Fruit fly (Drosophila melanogaster) whole organism, embryonic: ENCODE results near the gene rk.

Source experiments
- CG10565 ChIP-seq: fragments of 200-800 bp; sonication (Bioruptor generic); optimal IDR thresholded peaks from 3 replicates; lab custom pipeline; 2016; ENCODE audit warnings: missing biosample characterization, mild to moderate bottlenecking, missing genetic modification characterization
- CG12104 ChIP-seq: fragments of 200-800 bp; sonication (Bioruptor generic); optimal IDR thresholded peaks from 3 replicates; lab custom pipeline; 2016; ENCODE audit warnings: missing biosample characterization, missing genetic modification characterization
- CG13894 ChIP-seq: fragments of 200-800 bp; sonication (Bioruptor generic); optimal IDR thresholded peaks from 3 replicates; lab custom pipeline; 2018; ENCODE audit warnings: missing biosample characterization, mild to moderate bottlenecking, missing genetic modification characterization, moderate library complexity
- CG14965 ChIP-seq: fragments of 200-800 bp; sonication (Bioruptor generic); optimal IDR thresholded peaks from 2 replicates; lab custom pipeline; 2016; ENCODE audit warnings: missing biosample characterization, missing genetic modification characterization, borderline replicate concordance
- CG1529 ChIP-seq: fragments of 200-800 bp; sonication (Bioruptor generic); optimal IDR thresholded peaks from 3 replicates; lab custom pipeline; 2018; ENCODE audit warnings: missing biosample characterization, missing genetic modification characterization
- CG16813 ChIP-seq: fragments of 200-800 bp; sonication (Bioruptor generic); IDR thresholded peaks from 3 replicates; pipeline ENCODE4 v1.3.6; 2022; ENCODE audit warnings: missing biosample characterization, missing genetic modification characterization; ENCODE audit not compliant: partially characterized antibody
- CG1792 ChIP-seq: fragments of 200-800 bp; sonication (Bioruptor generic); optimal IDR thresholded peaks from 2 replicates; lab custom pipeline; 2016; ENCODE audit warnings: missing biosample characterization, missing genetic modification characterization
- CG18476 ChIP-seq: fragments of 200-800 bp; sonication (Bioruptor generic); optimal IDR thresholded peaks from 2 replicates; lab custom pipeline; 2016; ENCODE audit warnings: missing biosample characterization, mild to moderate bottlenecking, missing genetic modification characterization
- CG2202 ChIP-seq: fragments of 200-800 bp; sonication (Bioruptor generic); optimal IDR thresholded peaks from 2 replicates; lab custom pipeline; 2018; ENCODE audit warnings: missing biosample characterization, mild to moderate bottlenecking, missing genetic modification characterization
- CG2678 ChIP-seq: fragments of 200-800 bp; sonication (Bioruptor generic); optimal IDR thresholded peaks from 3 replicates; lab custom pipeline; 2019; ENCODE audit warnings: missing biosample characterization, mild to moderate bottlenecking, missing genetic modification characterization, moderate library complexity
- CG30431 ChIP-seq: fragments of 200-800 bp; sonication (Bioruptor generic); optimal IDR thresholded peaks from 2 replicates; lab custom pipeline; 2017; ENCODE audit warnings: missing biosample characterization, missing genetic modification characterization
- CG31224 ChIP-seq: fragments of 200-800 bp; sonication (Bioruptor generic); IDR thresholded peaks from 2 replicates; pipeline ENCODE4 v1.3.6; 2022; ENCODE audit warnings: missing biosample characterization, missing genetic modification characterization
- CG33213 ChIP-seq: fragments of 200-800 bp; sonication (Bioruptor generic); optimal IDR thresholded peaks from 3 replicates; lab custom pipeline; 2016; ENCODE audit warnings: missing biosample characterization, missing genetic modification characterization
- CG3995 ChIP-seq: fragments of 200-800 bp; sonication (Bioruptor generic); optimal IDR thresholded peaks from 3 replicates; lab custom pipeline; 2016; ENCODE audit warnings: missing biosample characterization, missing genetic modification characterization
- CG4854 ChIP-seq: fragments of 200-800 bp; sonication (Bioruptor generic); optimal IDR thresholded peaks from 2 replicates; lab custom pipeline; 2016; ENCODE audit warnings: missing biosample characterization, missing genetic modification characterization, inconsistent platforms
- CG5953 ChIP-seq: fragments of 200-800 bp; sonication (Bioruptor generic); IDR thresholded peaks from 2 replicates; pipeline ENCODE4 v1.3.6; 2022; ENCODE audit warnings: missing biosample characterization, missing genetic modification characterization
- CG6854 ChIP-seq: fragments of 200-800 bp; sonication (Bioruptor generic); optimal IDR thresholded peaks from 3 replicates; lab custom pipeline; 2017; ENCODE audit warnings: missing biosample characterization, mild to moderate bottlenecking, missing genetic modification characterization
- CG8290 ChIP-seq, 3 experiments: fragments of 200-800 bp; sonication (Bioruptor generic); optimal IDR thresholded peaks; 2 replicates each; lab custom pipeline; 2016 to 2019; ENCODE audit warnings: missing biosample characterization in 3 of 3, missing genetic modification characterization in 3 of 3, mild to moderate bottlenecking in 2 of 3, moderate library complexity in 1 of 3
- CG9215 ChIP-seq: fragments of 200-800 bp; sonication (Bioruptor generic); IDR thresholded peaks from 2 replicates; pipeline ENCODE4 v1.3.6; 2022; ENCODE audit warnings: missing biosample characterization, missing genetic modification characterization
- CG9797 ChIP-seq: fragments of 200-800 bp; sonication (Bioruptor generic); optimal IDR thresholded peaks from 3 replicates; lab custom pipeline; 2018; ENCODE audit warnings: missing biosample characterization, mild to moderate bottlenecking, missing genetic modification characterization
- CG9932 ChIP-seq: fragments of 200-800 bp; sonication (Bioruptor generic); IDR thresholded peaks from 2 replicates; pipeline ENCODE4 v1.3.6; 2022; ENCODE audit warnings: missing biosample characterization, missing genetic modification characterization
- CkIIα-i1 ChIP-seq: fragments of 200-800 bp; sonication (Bioruptor generic); IDR thresholded peaks from 2 replicates; pipeline ENCODE4 v1.3.6; 2022; ENCODE audit warnings: missing biosample characterization, missing genetic modification characterization
- Fer1 ChIP-seq: fragments of 200-800 bp; sonication (Bioruptor generic); optimal IDR thresholded peaks from 2 replicates; lab custom pipeline; 2017; ENCODE audit warnings: missing biosample characterization, mild to moderate bottlenecking, missing genetic modification characterization
- HLH54F ChIP-seq: fragments of 200-800 bp; sonication (Bioruptor generic); optimal IDR thresholded peaks from 3 replicates; lab custom pipeline; 2016; ENCODE audit warnings: missing biosample characterization, missing genetic modification characterization
- MTF-1 ChIP-seq: fragments of 200-800 bp; sonication (Bioruptor generic); optimal IDR thresholded peaks from 2 replicates; lab custom pipeline; 2018; ENCODE audit warnings: missing biosample characterization, mild to moderate bottlenecking, missing genetic modification characterization, borderline replicate concordance
- NC2β ChIP-seq: fragments of 200-800 bp; sonication (Bioruptor generic); optimal IDR thresholded peaks from 2 replicates; lab custom pipeline; 2016; ENCODE audit warnings: missing biosample characterization, missing genetic modification characterization
- Ptx1 ChIP-seq: fragments of 200-800 bp; sonication (Bioruptor generic); IDR thresholded peaks from 2 replicates; pipeline ENCODE4 v1.3.6; 2022; ENCODE audit warnings: missing biosample characterization, missing genetic modification characterization
- Scr ChIP-seq: fragments of 200-800 bp; sonication (Bioruptor generic); IDR thresholded peaks from 2 replicates; pipeline ENCODE4 v1.3.6; 2022; ENCODE audit warnings: missing biosample characterization, missing genetic modification characterization; ENCODE audit not compliant: partially characterized antibody
- Side ChIP-seq: fragments of 200-800 bp; sonication (Bioruptor generic); optimal IDR thresholded peaks from 2 replicates; lab custom pipeline; 2016; ENCODE audit warnings: missing biosample characterization, missing genetic modification characterization
- ase ChIP-seq: fragments of 200-800 bp; sonication (Bioruptor generic); IDR thresholded peaks from 3 replicates; pipeline ENCODE4 v1.3.6; 2022; ENCODE audit warnings: missing biosample characterization, missing genetic modification characterization
- chn ChIP-seq: fragments of 200-800 bp; sonication (Bioruptor generic); optimal IDR thresholded peaks from 2 replicates; lab custom pipeline; 2016; ENCODE audit warnings: missing biosample characterization, missing genetic modification characterization
- crc ChIP-seq: fragments of 200-800 bp; sonication (Bioruptor generic); optimal IDR thresholded peaks from 2 replicates; lab custom pipeline; 2016; ENCODE audit warnings: missing biosample characterization, missing genetic modification characterization
- croc ChIP-seq: fragments of 200-800 bp; sonication (Bioruptor generic); conservative IDR thresholded peaks from 3 replicates; pipeline ENCODE4 v1.3.6; 2022; ENCODE audit warnings: missing biosample characterization, missing genetic modification characterization
- crol ChIP-seq: fragments of 200-800 bp; sonication (Bioruptor generic); IDR thresholded peaks from 2 replicates; pipeline ENCODE4 v1.3.6; 2022; ENCODE audit warnings: missing biosample characterization, missing genetic modification characterization
- ems ChIP-seq: fragments of 200-800 bp; sonication (Bioruptor generic); optimal IDR thresholded peaks from 3 replicates; lab custom pipeline; 2016; ENCODE audit warnings: missing biosample characterization, missing genetic modification characterization
- fu2 ChIP-seq: fragments of 200-800 bp; sonication (Bioruptor generic); optimal IDR thresholded peaks from 2 replicates; lab custom pipeline; 2016; ENCODE audit warnings: missing biosample characterization, missing genetic modification characterization
- gce ChIP-seq: fragments of 200-800 bp; sonication (Bioruptor generic); IDR thresholded peaks from 3 replicates; pipeline ENCODE4 v1.3.6; 2022; ENCODE audit warnings: missing biosample characterization, missing genetic modification characterization
- grn ChIP-seq: fragments of 200-800 bp; sonication (Bioruptor generic); optimal IDR thresholded peaks from 3 replicates; lab custom pipeline; 2017; ENCODE audit warnings: missing biosample characterization, missing genetic modification characterization
- gro ChIP-seq: fragments of 200-800 bp; sonication (Bioruptor generic); optimal IDR thresholded peaks from 2 replicates; lab custom pipeline; 2016; ENCODE audit warnings: missing biosample characterization, missing genetic modification characterization
- gt ChIP-seq: fragments of 200-800 bp; sonication (Bioruptor generic); IDR thresholded peaks from 2 replicates; pipeline ENCODE4 v1.3.6; 2022; ENCODE audit warnings: missing biosample characterization, missing genetic modification characterization
- hkb ChIP-seq, 2 experiments: fragments of 200-800 bp in 1 of 2; fragments of >200 bp in 1 of 2; sonication (Bioruptor generic) in 1 of 2; IDR thresholded peaks in 1 of 2; optimal IDR thresholded peaks in 1 of 2; 2 replicates each; pipeline versions ENCODE4 v1.3.6 to Lab custom; 2017 to 2022; ENCODE audit warnings: missing biosample characterization in 1 of 2, missing genetic modification characterization in 1 of 2
- kni ChIP-seq: fragments of 200-800 bp; sonication (Bioruptor generic); optimal IDR thresholded peaks from 3 replicates; lab custom pipeline; 2017; ENCODE audit warnings: mild to moderate bottlenecking, missing biosample characterization, missing genetic modification reagents, missing genetic modification characterization
- psq ChIP-seq: fragments of 200-800 bp; sonication (Bioruptor generic); optimal IDR thresholded peaks from 2 replicates; lab custom pipeline; 2017; ENCODE audit warnings: missing biosample characterization, missing genetic modification characterization
- ranshi ChIP-seq: fragments of 200-800 bp; sonication (Bioruptor generic); IDR thresholded peaks from 2 replicates; pipeline ENCODE4 v1.3.6; 2022; ENCODE audit warnings: missing biosample characterization, missing genetic modification characterization
- ro ChIP-seq: fragments of 200-800 bp; sonication (Bioruptor generic); IDR thresholded peaks from 2 replicates; pipeline ENCODE4 v1.3.6; 2022; ENCODE audit warnings: missing biosample characterization, missing genetic modification characterization
- sisA ChIP-seq: fragments of 200-800 bp; sonication (Bioruptor generic); IDR thresholded peaks from 2 replicates; pipeline ENCODE4 v1.3.6; 2022; ENCODE audit warnings: missing biosample characterization, missing genetic modification characterization
- ssp ChIP-seq: fragments of 200-800 bp; sonication (Bioruptor generic); IDR thresholded peaks from 2 replicates; pipeline ENCODE4 v1.3.6; 2022; ENCODE audit warnings: missing biosample characterization, missing genetic modification characterization
- usp ChIP-seq: fragments of >200 bp; optimal IDR thresholded peaks from 2 replicates; lab custom pipeline; 2017; ENCODE audit warnings: missing biosample characterization, missing genetic modification characterization
- vfl ChIP-seq: fragments of 200-800 bp; sonication (Bioruptor generic); optimal IDR thresholded peaks from 2 replicates; lab custom pipeline; 2016; ENCODE audit warnings: missing biosample characterization, missing genetic modification characterization
- yki ChIP-seq: fragments of >200 bp; optimal IDR thresholded peaks from 3 replicates; lab custom pipeline; 2018
- z ChIP-seq: fragments of 200-800 bp; sonication (Bioruptor generic); IDR thresholded peaks from 3 replicates; pipeline ENCODE4 v1.3.6; 2022; ENCODE audit warnings: missing biosample characterization, missing genetic modification characterization

rk gene

DNA sequence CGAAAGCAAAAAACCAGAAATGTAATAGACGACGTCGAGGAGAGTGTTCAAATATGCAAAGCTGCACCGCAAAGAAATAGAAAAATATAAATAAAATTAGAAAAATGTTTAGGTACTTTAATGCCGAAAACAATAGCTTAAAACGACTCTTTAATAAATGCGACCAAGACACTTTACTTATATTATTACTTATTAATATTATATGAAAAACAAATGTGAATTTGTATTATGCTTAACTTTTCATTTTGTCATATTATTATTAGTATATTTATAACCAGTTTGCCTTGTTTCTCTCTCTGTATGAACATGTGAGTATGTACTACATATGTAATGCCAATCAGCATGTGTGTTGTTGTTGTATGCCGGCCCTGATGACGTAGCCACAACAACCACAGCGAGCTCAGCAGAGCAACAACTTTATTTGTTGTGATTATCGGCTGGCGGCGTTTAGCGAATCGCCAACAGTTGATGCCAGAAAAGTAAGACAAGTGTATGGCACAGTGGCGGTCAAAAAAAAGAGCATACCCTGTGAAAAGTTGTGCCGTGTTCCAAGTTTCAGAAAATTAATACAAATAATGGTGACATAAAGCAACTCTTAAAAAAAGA, 21.2 kb upstream of the rk start (continued):
- TF ChIP-seq grn (GFP tag; lab: Kevin White, UChicago) (peak; percentile 33), CG9932 (peak; percentile 85), Side (GFP tag; lab: Kevin White, UChicago) (no peak), CG6854 (peak; percentile 87), NC2β (GFP tag; lab: Kevin White, UChicago) (no peak), croc (GFP tag; lab: Robert Waterston, UW) (peak; percentile 91), crc (GFP tag; lab: Kevin White, UChicago) (no peak), CG16813 (GFP tag; lab: Robert Waterston, UW) (no peak), gro (GFP tag; lab: Kevin White, UChicago) (peak; percentile 54), hkb (optimal IDR thresholded peaks at IDR 0.05; lab: Kevin White, UChicago) (no peak), hkb (GFP tag; IDR thresholded peaks at IDR 0.05; lab: Robert Waterston, UW) (peak; percentile 90; the same call in 1 of the 2 replicates), CG9215 (peak; percentile 92), gt (peak; percentile 79), CG14965 (GFP tag; lab: Kevin White, UChicago) (no peak), sisA (peak; percentile 88), HLH54F (no peak), gce (GFP tag; lab: Robert Waterston, UW) (peak; percentile 72; the same call in 1 of the 3 replicates), crol (GFP tag; lab: Robert Waterston, UW) (no peak), ranshi (GFP tag; lab: Robert Waterston, UW) (peak; percentile 94), ro (GFP tag; lab: Robert Waterston, UW) (peak; percentile 82), yki (lab: Kevin White, UChicago) (no peak), CG18476 (peak; percentile 57), CG2202 (tag; lab: Kevin White, UChicago) (peak; percentile 85), Scr (no peak), CG4854 (GFP tag; lab: Kevin White, UChicago) (no peak), CG2678 (tag; lab: Kevin White, UChicago) (peak; percentile 99), ase (peak; percentile 76), ssp (GFP tag; lab: Robert Waterston, UW) (peak; percentile 86), CG30431 (GFP tag; lab: Kevin White, UChicago) (peak; percentile 71), CG1792 (peak; percentile 26), Ptx1 (peak; percentile 94), psq (peak; percentile 86), CG5953 (GFP tag; lab: Robert Waterston, UW) (peak; percentile 42; the same call in 1 of the 2 replicates), vfl (no peak), CG8290 (GFP tag; optimal IDR thresholded peaks at IDR 0.05; lab: Kevin White, UChicago) (peak; percentile 62), CG8290 (tag; optimal IDR thresholded peaks at IDR 0.05; lab: Kevin White, UChicago) (peak in 1 of 2 experiments; percentile 93), MTF-1 (GFP tag; lab: Kevin White, UChicago) (peak; percentile 72), usp (GFP tag; lab: Kevin White, UChicago) (no peak), CG12104 (peak; percentile 87), CG3995 (GFP tag; lab: Kevin White, UChicago) (no peak), chn (GFP tag; lab: Kevin White, UChicago) (peak; percentile 53), CkIIα-i1 (GFP tag; lab: Robert Waterston, UW) (0 out of 2 replicates have a peak, but pooled peaks have one; percentile 23), CG1529 (GFP tag; lab: Kevin White, UChicago) (peak; percentile 86), Fer1 (GFP tag; lab: Kevin White, UChicago) (peak; percentile 95), fu2 (no peak), z (GFP tag; lab: Robert Waterston, UW) (no peak), CG31224 (GFP tag; lab: Robert Waterston, UW) (peak; percentile 48; the same call in 1 of the 2 replicates), ems (GFP tag; lab: Kevin White, UChicago) (peak; percentile 32), CG13894 (peak; percentile 84), CG9797 (no peak), kni (GFP tag; lab: Kevin White, UChicago) (no peak), CG10565 (GFP tag; lab: Kevin White, UChicago) (no peak), CG33213 (GFP tag; lab: Kevin White, UChicago) (peak; percentile 26)
